Fruit fly (Drosophila melanogaster) whole organism, embryonic: ENCODE data around the gene CG33723.

Experiments
- CG10147 ChIP-seq: fragments of 200-800 bp; sonication (Bioruptor generic); optimal IDR thresholded peaks from 2 replicates; lab custom pipeline; 2019; ENCODE audit warnings: missing biosample characterization, mild to moderate bottlenecking, missing genetic modification characterization, moderate library complexity
- CG11085 ChIP-seq: fragments of 200-800 bp; sonication (Bioruptor generic); IDR thresholded peaks from 2 replicates; pipeline ENCODE4 v1.3.6; 2022; ENCODE audit warnings: missing biosample characterization, missing genetic modification characterization
- CG11247 ChIP-seq: fragments of 200-800 bp; sonication (Bioruptor generic); IDR thresholded peaks from 2 replicates; pipeline ENCODE4 v1.3.6; 2022; ENCODE audit warnings: missing biosample characterization, missing genetic modification characterization
- CG11723 ChIP-seq: fragments of 200-800 bp; sonication (Bioruptor generic); optimal IDR thresholded peaks from 2 replicates; lab custom pipeline; 2017; ENCODE audit warnings: missing biosample characterization, mild to moderate bottlenecking, missing genetic modification characterization
- CG12071 ChIP-seq: fragments of 200-800 bp; sonication (Bioruptor generic); optimal IDR thresholded peaks from 3 replicates; lab custom pipeline; 2018; ENCODE audit warnings: missing biosample characterization, mild to moderate bottlenecking, missing genetic modification characterization
- CG12942 ChIP-seq: fragments of 200-800 bp; sonication (Bioruptor generic); optimal IDR thresholded peaks from 3 replicates; lab custom pipeline; 2016; ENCODE audit warnings: missing biosample characterization, missing genetic modification characterization
- CG15479 ChIP-seq: fragments of 200-800 bp; sonication (Bioruptor generic); optimal IDR thresholded peaks from 3 replicates; lab custom pipeline; 2019; ENCODE audit warnings: missing biosample characterization, mild to moderate bottlenecking, missing genetic modification characterization, moderate library complexity
- CG1603 ChIP-seq: fragments of 200-800 bp; sonication (Bioruptor generic); optimal IDR thresholded peaks from 2 replicates; lab custom pipeline; 2019; ENCODE audit warnings: missing biosample characterization, mild to moderate bottlenecking, missing genetic modification characterization, moderate library complexity
- CG18011 ChIP-seq: fragments of 200-800 bp; sonication (Bioruptor generic); optimal IDR thresholded peaks from 2 replicates; lab custom pipeline; 2017; ENCODE audit warnings: missing biosample characterization, missing genetic modification characterization, mild to moderate bottlenecking, moderate library complexity, missing genotype
- CG2712 ChIP-seq: fragments of 200-800 bp; optimal IDR thresholded peaks from 3 replicates; lab custom pipeline; 2019; ENCODE audit warnings: missing biosample characterization, mild to moderate bottlenecking, missing genetic modification characterization, moderate library complexity
- CG4424 ChIP-seq: fragments of 200-800 bp; sonication (Bioruptor generic); optimal IDR thresholded peaks from 3 replicates; lab custom pipeline; 2016; ENCODE audit warnings: missing biosample characterization, missing genetic modification characterization
- CG6813 ChIP-seq: fragments of 200-800 bp; sonication (Bioruptor generic); optimal IDR thresholded peaks from 2 replicates; lab custom pipeline; 2017; ENCODE audit warnings: missing biosample characterization, missing genetic modification characterization, mild to moderate bottlenecking, moderate library complexity, missing genetic modification reagents
- CG7839 ChIP-seq: fragments of 200-800 bp; sonication (Bioruptor generic); optimal IDR thresholded peaks from 3 replicates; lab custom pipeline; 2018; ENCODE audit warnings: missing biosample characterization, mild to moderate bottlenecking, missing genetic modification characterization, moderate library complexity
- CG9876 ChIP-seq: fragments of 200-800 bp; sonication (Bioruptor generic); optimal IDR thresholded peaks from 2 replicates; lab custom pipeline; 2016; ENCODE audit warnings: missing biosample characterization, missing genetic modification characterization
- Dbx ChIP-seq: fragments of 200-800 bp; sonication (Bioruptor generic); IDR thresholded peaks from 3 replicates; pipeline ENCODE4 v1.3.6; 2022; ENCODE audit warnings: missing biosample characterization, missing genetic modification characterization
- Dfd ChIP-seq, 2 experiments: fragments of >200 bp; optimal IDR thresholded peaks; 2 replicates each; lab custom pipeline; 2017; ENCODE audit warnings: missing biosample characterization in 2 of 2, missing genetic modification characterization in 2 of 2
- Doc2 ChIP-seq: fragments of 200-800 bp; sonication (Bioruptor generic); IDR thresholded peaks from 2 replicates; pipeline ENCODE4 v1.3.6; 2022; ENCODE audit warnings: missing biosample characterization, missing genetic modification characterization
- Drgx ChIP-seq: fragments of 200-800 bp; sonication (Bioruptor generic); IDR thresholded peaks from 2 replicates; pipeline ENCODE4 v1.3.6; 2022; ENCODE audit warnings: missing biosample characterization, missing genetic modification characterization
- Gug ChIP-seq: fragments of 200-800 bp; sonication (Bioruptor generic); IDR thresholded peaks from 4 replicates; pipeline ENCODE4 v1.3.6; 2022; ENCODE audit warnings: missing biosample characterization, missing genetic modification characterization
- HLH4C ChIP-seq: fragments of 200-800 bp; sonication (Bioruptor generic); IDR thresholded peaks from 3 replicates; pipeline ENCODE4 v1.3.6; 2022; ENCODE audit warnings: missing biosample characterization, missing genetic modification characterization; ENCODE audit not compliant: partially characterized antibody
- HLH54F ChIP-seq: fragments of 200-800 bp; sonication (Bioruptor generic); optimal IDR thresholded peaks from 3 replicates; lab custom pipeline; 2016; ENCODE audit warnings: missing biosample characterization, missing genetic modification characterization
- Hmx ChIP-seq: fragments of 200-800 bp; sonication (Bioruptor generic); optimal IDR thresholded peaks from 2 replicates; lab custom pipeline; 2016; ENCODE audit warnings: missing biosample characterization, missing genetic modification characterization
- Lim3 ChIP-seq: fragments of 200-800 bp; sonication (Bioruptor generic); IDR thresholded peaks from 2 replicates; pipeline ENCODE4 v1.3.6; 2022; ENCODE audit warnings: missing biosample characterization, missing genetic modification characterization
- Nf-YC ChIP-seq: fragments of 200-800 bp; optimal IDR thresholded peaks from 3 replicates; lab custom pipeline; 2019; ENCODE audit warnings: missing biosample characterization, mild to moderate bottlenecking, missing genetic modification characterization, moderate library complexity
- Rfx ChIP-seq: fragments of 200-800 bp; sonication (Bioruptor generic); IDR thresholded peaks from 2 replicates; pipeline ENCODE4 v1.3.6; 2022; ENCODE audit warnings: missing biosample characterization, missing genetic modification characterization
- Scr ChIP-seq: fragments of 200-800 bp; sonication (Bioruptor generic); IDR thresholded peaks from 2 replicates; pipeline ENCODE4 v1.3.6; 2022; ENCODE audit warnings: missing biosample characterization, missing genetic modification characterization; ENCODE audit not compliant: partially characterized antibody
- Trl ChIP-seq, 3 experiments: fragments of >200 bp in 2 of 3; fragments of 200-800 bp in 1 of 3; sonication (Bioruptor generic) in 1 of 3; optimal IDR thresholded peaks; 2 replicates in 1 of 3; 3 replicates in 2 of 3; lab custom pipeline; 2016 to 2017; ENCODE audit warnings: missing biosample characterization in 1 of 3, missing genetic modification characterization in 1 of 3
- Usf ChIP-seq: fragments of 200-800 bp; sonication (Bioruptor generic); optimal IDR thresholded peaks from 2 replicates; lab custom pipeline; 2017; ENCODE audit warnings: missing genotype, missing biosample characterization, missing genetic modification characterization
- amos ChIP-seq: fragments of 200-800 bp; sonication (Bioruptor generic); IDR thresholded peaks from 2 replicates; pipeline ENCODE4 v1.3.6; 2022; ENCODE audit warnings: missing biosample characterization, missing genetic modification characterization; ENCODE audit not compliant: partially characterized antibody
- az2 ChIP-seq: fragments of 200-800 bp; sonication (Bioruptor generic); optimal IDR thresholded peaks from 3 replicates; lab custom pipeline; 2016; ENCODE audit warnings: missing biosample characterization, missing genetic modification characterization
- bigmax ChIP-seq: fragments of 200-800 bp; sonication (Bioruptor generic); optimal IDR thresholded peaks from 2 replicates; lab custom pipeline; 2018; ENCODE audit warnings: missing biosample characterization, mild to moderate bottlenecking, missing genetic modification characterization
- chn ChIP-seq: fragments of 200-800 bp; sonication (Bioruptor generic); optimal IDR thresholded peaks from 2 replicates; lab custom pipeline; 2016; ENCODE audit warnings: missing biosample characterization, missing genetic modification characterization
- dati ChIP-seq: fragments of 200-800 bp; sonication (Bioruptor generic); IDR thresholded peaks from 2 replicates; pipeline ENCODE4 v1.3.6; 2022; ENCODE audit warnings: missing biosample characterization, missing genetic modification characterization
- esg ChIP-seq: fragments of 200-800 bp; sonication (Bioruptor generic); conservative IDR thresholded peaks from 2 replicates; pipeline ENCODE4 v1.3.6; 2022; ENCODE audit warnings: missing biosample characterization, missing genetic modification characterization
- hbn ChIP-seq: fragments of 200-800 bp; sonication (Bioruptor generic); IDR thresholded peaks from 2 replicates; pipeline ENCODE4 v1.3.6; 2022; ENCODE audit warnings: missing biosample characterization, missing genetic modification characterization; ENCODE audit not compliant: partially characterized antibody
- jigr1 ChIP-seq: fragments of 200-800 bp; sonication (Bioruptor generic); IDR thresholded peaks from 3 replicates; pipeline ENCODE4 v1.3.6; 2022; ENCODE audit warnings: missing biosample characterization, missing genetic modification characterization
- kay ChIP-seq: fragments of 200-800 bp; sonication (Bioruptor generic); optimal IDR thresholded peaks from 2 replicates; lab custom pipeline; 2016; ENCODE audit warnings: missing biosample characterization, missing genetic modification characterization
- lmd ChIP-seq: fragments of 200-800 bp; sonication (Bioruptor generic); IDR thresholded peaks from 2 replicates; pipeline ENCODE4 v1.3.6; 2022; ENCODE audit warnings: missing biosample characterization, missing genetic modification characterization
- mam ChIP-seq: fragments of 200-800 bp; sonication (Bioruptor generic); optimal IDR thresholded peaks from 3 replicates; lab custom pipeline; 2016; ENCODE audit warnings: missing biosample characterization, missing genetic modification characterization
- oc ChIP-seq: fragments of 200-800 bp; sonication (Bioruptor generic); optimal IDR thresholded peaks from 2 replicates; lab custom pipeline; 2018; ENCODE audit warnings: missing biosample characterization, mild to moderate bottlenecking, missing genetic modification characterization, moderate library complexity
- phol ChIP-seq: fragments of 200-800 bp; sonication (Bioruptor generic); optimal IDR thresholded peaks from 3 replicates; lab custom pipeline; 2018; ENCODE audit warnings: missing biosample characterization, mild to moderate bottlenecking, missing genetic modification characterization, moderate library complexity
- psq ChIP-seq: fragments of 200-800 bp; sonication (Bioruptor generic); optimal IDR thresholded peaks from 2 replicates; lab custom pipeline; 2017; ENCODE audit warnings: missing biosample characterization, missing genetic modification characterization
- ro ChIP-seq: fragments of 200-800 bp; sonication (Bioruptor generic); IDR thresholded peaks from 2 replicates; pipeline ENCODE4 v1.3.6; 2022; ENCODE audit warnings: missing biosample characterization, missing genetic modification characterization
- slp2 ChIP-seq: fragments of 200-800 bp; sonication (Bioruptor generic); optimal IDR thresholded peaks from 2 replicates; lab custom pipeline; 2016; ENCODE audit warnings: missing biosample characterization, missing genetic modification characterization
- tgo ChIP-seq: fragments of 200-800 bp; sonication (Bioruptor generic); IDR thresholded peaks from 3 replicates; pipeline ENCODE4 v1.3.6; 2022; ENCODE audit warnings: missing biosample characterization, missing genetic modification characterization
- tio ChIP-seq: fragments of 200-800 bp; sonication (Bioruptor generic); optimal IDR thresholded peaks from 2 replicates; lab custom pipeline; 2017; ENCODE audit warnings: missing biosample characterization, missing genetic modification characterization, inconsistent platforms
- toy ChIP-seq: fragments of 200-800 bp; sonication (Bioruptor generic); IDR thresholded peaks from 2 replicates; pipeline ENCODE4 v1.3.6; 2022; ENCODE audit warnings: missing biosample characterization, missing genetic modification characterization
- trh ChIP-seq: fragments of 200-800 bp; sonication (Bioruptor generic); optimal IDR thresholded peaks from 2 replicates; lab custom pipeline; 2016; ENCODE audit warnings: missing biosample characterization, missing genetic modification characterization
- unc-4 ChIP-seq: fragments of 200-800 bp; sonication (Bioruptor generic); IDR thresholded peaks from 2 replicates; pipeline ENCODE4 v1.3.6; 2022; ENCODE audit warnings: missing biosample characterization, missing genetic modification characterization; ENCODE audit not compliant: partially characterized antibody

CG33723 gene

dm6 chr2L:9449257-9449972 lies 8.9 kb upstream of the CG33723 start (continued):
- TF ChIP-seq Drgx: peak; percentile 94
- TF ChIP-seq jigr1: peak; percentile 97
- peak; percentile 97 for TF ChIP-seq lmd (GFP tag; lab: Robert Waterston, UW)
- peak; percentile 91 for TF ChIP-seq CG11247
- no peak; the same call in 1 of the 2 replicates for TF ChIP-seq Doc2 (GFP tag; lab: Robert Waterston, UW)
- peak; percentile 71 for TF ChIP-seq trh (GFP tag; lab: Kevin White, UChicago)
- peak; percentile 96 for TF ChIP-seq Rfx (GFP tag; lab: Robert Waterston, UW)
- peak; percentile 96 for TF ChIP-seq phol
- TF ChIP-seq CG2712: peak; percentile 98
- peak; percentile 95 for TF ChIP-seq esg (GFP tag; lab: Robert Waterston, UW)
- TF ChIP-seq ro: peak; percentile 87
- TF ChIP-seq tgo (GFP tag; lab: Robert Waterston, UW): peak; percentile 96
- TF ChIP-seq tio (GFP tag; lab: Kevin White, UChicago): peak; percentile 93
- TF ChIP-seq Hmx (GFP tag; lab: Kevin White, UChicago): peak; percentile 82
- TF ChIP-seq CG15479 (GFP tag; lab: Kevin White, UChicago): peak; percentile 87
- TF ChIP-seq Scr (GFP tag; lab: Robert Waterston, UW): peak; percentile 32; the same call in 1 of the 2 replicates
- TF ChIP-seq psq (GFP tag; lab: Kevin White, UChicago): peak; percentile 90
- peak; percentile 92 for TF ChIP-seq Dbx (GFP tag; lab: Robert Waterston, UW)
- TF ChIP-seq bigmax (GFP tag; lab: Kevin White, UChicago): no peak
- TF ChIP-seq az2 (GFP tag; lab: Kevin White, UChicago): peak; percentile 95
- TF ChIP-seq Nf-YC (tag; lab: Kevin White, UChicago): peak; percentile 88
- no peak for TF ChIP-seq Dfd (GFP tag; optimal IDR thresholded peaks at IDR 0.05; lab: Kevin White, UChicago)
- TF ChIP-seq CG11723 (GFP tag; lab: Kevin White, UChicago): peak; percentile 92
- peak; percentile 95 for TF ChIP-seq kay (GFP tag; lab: Kevin White, UChicago)
- peak; percentile 92 to 95 for TF ChIP-seq Trl (optimal IDR thresholded peaks at IDR 0.05; lab: Kevin White, UChicago)
- TF ChIP-seq Trl (GFP tag; optimal IDR thresholded peaks at IDR 0.05; lab: Kevin White, UChicago): peak; percentile 91
- TF ChIP-seq slp2 (GFP tag; lab: Kevin White, UChicago): peak; percentile 88
- TF ChIP-seq unc-4: no peak
- peak; percentile 88 for TF ChIP-seq mam (GFP tag; lab: Kevin White, UChicago)
- peak; percentile 87 for TF ChIP-seq oc (tag; lab: Kevin White, UChicago)
- peak; percentile 93 for TF ChIP-seq CG11085 (GFP tag; lab: Robert Waterston, UW)
- no peak for TF ChIP-seq hbn (GFP tag; lab: Robert Waterston, UW)
- TF ChIP-seq chn (GFP tag; lab: Kevin White, UChicago): peak; percentile 66
- TF ChIP-seq CG9876 (GFP tag; lab: Kevin White, UChicago): peak; percentile 80
- TF ChIP-seq CG12942 (GFP tag; lab: Kevin White, UChicago): peak; percentile 93
- peak; percentile 92 for TF ChIP-seq CG6813 (GFP tag; lab: Kevin White, UChicago)
- TF ChIP-seq amos (GFP tag; lab: Robert Waterston, UW): peak; percentile 37
- peak; percentile 96 for TF ChIP-seq Usf (GFP tag; lab: Kevin White, UChicago)
- peak; percentile 93 for TF ChIP-seq Lim3 (GFP tag; lab: Robert Waterston, UW)
- peak; percentile 77 for TF ChIP-seq CG12071 (GFP tag; lab: Kevin White, UChicago)
- peak; percentile 91 for TF ChIP-seq CG10147 (GFP tag; lab: Kevin White, UChicago)
- TF ChIP-seq dati (GFP tag; lab: Robert Waterston, UW): peak; percentile 86
- TF ChIP-seq toy: peak; percentile 91
- TF ChIP-seq CG7839 (tag; lab: Kevin White, UChicago): peak; percentile 97
- peak; percentile 92 for TF ChIP-seq Gug (GFP tag; lab: Robert Waterston, UW)
- peak; percentile 73 for TF ChIP-seq CG18011
- peak; percentile 95 for TF ChIP-seq CG4424 (GFP tag; lab: Kevin White, UChicago)
- TF ChIP-seq HLH54F: peak; percentile 53
- peak; percentile 81 for TF ChIP-seq CG1603 (tag; lab: Kevin White, UChicago)
- TF ChIP-seq HLH4C: peak; percentile 38; the same call in 1 of the 3 replicates
